Worm (Caenorhabditis elegans): Measurements from ENCODE around the gene K07F5.17.
A peak's percentile ranks its signal among the peaks of the same experiment; 100 is the strongest.

- TF ChIP-seq unc-62 (GFP tag; optimal IDR thresholded peaks at IDR 0.05) (no peak), lsy-2 (tag; optimal IDR thresholded peaks at IDR 0.05) (peak; percentile 61 to 74), snpc-4 (tag; optimal IDR thresholded peaks at IDR 0.05) (no peak), ztf-4 (tag; optimal IDR thresholded peaks at IDR 0.05) (peak; percentile 62), F16B12.6 (tag; optimal IDR thresholded peaks at IDR 0.05) (no peak), dpl-1 (GFP tag; optimal IDR thresholded peaks at IDR 0.05) (peak in 1 of 3 experiments; percentile 28), efl-3 (GFP tag; optimal IDR thresholded peaks at IDR 0.05) (no peak), egl-27 (tag; optimal IDR thresholded peaks at IDR 0.05) (no peak)
Observed at ce11 chrIV:9867915-9868314, 25.7 kb downstream of the K07F5.17 start.
